Worm (Caenorhabditis elegans) whole organism, young adult: ENCODE data around the gene tsp-5.
"Not testable (repeated sequence)": the region's sequence is repeated elsewhere in the genome, so short reads cannot be mapped to it uniquely, and the experiment has no call there.

Experiments
- B0035.1 ChIP-seq: sonication (generic microtip); optimal IDR thresholded peaks from 2 replicates; lab custom pipeline; 2016; ENCODE audit warnings: missing genetic modification characterization, mild to moderate bottlenecking, missing compliant biosample characterization, missing genotype, missing genetic modification reagents
- D2030.7 ChIP-seq: fragments of 200-800 bp; sonication (Bioruptor generic); IDR thresholded peaks from 2 replicates; pipeline ENCODE4 v1.3.6; 2022; ENCODE audit warnings: missing genetic modification reagents, missing genetic modification characterization, missing compliant biosample characterization
- F49E8.2 ChIP-seq: sonication (generic microtip); optimal IDR thresholded peaks from 3 replicates; lab custom pipeline; 2017; ENCODE audit warnings: missing genetic modification characterization, mild to moderate bottlenecking, missing compliant biosample characterization, antibody characterized with exemption, moderate library complexity; ENCODE audit not compliant: insufficient read depth
- F57A8.1 ChIP-seq: fragments of 200-800 bp; sonication (Bioruptor generic); optimal IDR thresholded peaks from 2 replicates; lab custom pipeline; 2018; ENCODE audit warnings: mild to moderate bottlenecking, missing genetic modification characterization, moderate library complexity, missing compliant biosample characterization
- Y95B8A.8 ChIP-seq: fragments of 200-800 bp; sonication (Bioruptor generic); IDR thresholded peaks from 2 replicates; pipeline ENCODE4 v1.3.6; 2022; ENCODE audit warnings: missing genetic modification reagents, missing genetic modification characterization, missing compliant biosample characterization
- attf-6 ChIP-seq: fragments of 200-800 bp; sonication (Bioruptor generic); IDR thresholded peaks from 2 replicates; pipeline ENCODE4 v1.3.6; 2022; ENCODE audit warnings: missing genetic modification reagents, missing genetic modification characterization, missing compliant biosample characterization
- cebp-1 ChIP-seq, 2 experiments: fragments of 200-800 bp in 1 of 2; sonication (Bioruptor generic) in 1 of 2; sonication (generic microtip) in 1 of 2; IDR thresholded peaks in 1 of 2; optimal IDR thresholded peaks in 1 of 2; 2 replicates each; pipeline versions ENCODE4 v1.3.6 to Lab custom; 2017 to 2022; ENCODE audit warnings: missing compliant biosample characterization in 2 of 2, missing genetic modification characterization in 2 of 2, mild to moderate bottlenecking in 1 of 2, missing genetic modification reagents in 1 of 2, moderate library complexity in 1 of 2
- ceh-100 ChIP-seq: fragments of 200-800 bp; sonication (Bioruptor generic); IDR thresholded peaks from 2 replicates; pipeline ENCODE4 v1.3.6; 2022; ENCODE audit warnings: missing genetic modification reagents, missing genetic modification characterization, missing compliant biosample characterization
- dox-1 ChIP-seq: fragments of 200-800 bp; sonication (Bioruptor generic); IDR thresholded peaks from 2 replicates; pipeline ENCODE4 v1.3.6; 2022; ENCODE audit warnings: missing genetic modification reagents, missing genetic modification characterization, missing compliant biosample characterization
- dpl-1 ChIP-seq: fragments of 150-350 bp; optimal IDR thresholded peaks from 2 replicates; lab custom pipeline; 2014; ENCODE audit warnings: missing biosample characterization, missing genetic modification reagents, missing genetic modification characterization
- egl-18 ChIP-seq: fragments of 200-800 bp; sonication (Bioruptor generic); IDR thresholded peaks from 2 replicates; pipeline ENCODE4 v1.3.6; 2022; ENCODE audit warnings: missing genetic modification reagents, missing genetic modification characterization, missing compliant biosample characterization
- him-1 ChIP-seq: sonication (generic microtip); optimal IDR thresholded peaks from 2 replicates; lab custom pipeline; 2016; ENCODE audit warnings: missing genotype, missing genetic modification reagents, missing genetic modification characterization, missing compliant biosample characterization
- hmg-1.2 ChIP-seq: fragments of 200-800 bp; sonication (Bioruptor generic); IDR thresholded peaks from 2 replicates; pipeline ENCODE4 v1.3.6; 2022; ENCODE audit warnings: missing genetic modification reagents, missing genetic modification characterization, missing compliant biosample characterization
- hsf-1 ChIP-seq: fragments of 200-800 bp; sonication (Bioruptor generic); IDR thresholded peaks from 2 replicates; pipeline ENCODE4 v1.3.6; 2022; ENCODE audit warnings: missing genetic modification reagents, missing genetic modification characterization, missing compliant biosample characterization
- lin-40 ChIP-seq: sonication (generic microtip); optimal IDR thresholded peaks from 2 replicates; lab custom pipeline; 2016; ENCODE audit warnings: missing genetic modification characterization, mild to moderate bottlenecking, missing compliant biosample characterization, missing genotype, missing genetic modification reagents
- lsl-1 ChIP-seq: fragments of 200-800 bp; sonication (Bioruptor generic); optimal IDR thresholded peaks from 2 replicates; lab custom pipeline; 2018; ENCODE audit warnings: mild to moderate bottlenecking, missing genetic modification characterization, moderate library complexity, missing compliant biosample characterization
- madf-3 ChIP-seq: fragments of 200-800 bp; sonication (Bioruptor generic); IDR thresholded peaks from 2 replicates; pipeline ENCODE4 v1.3.6; 2022; ENCODE audit warnings: missing genetic modification reagents, missing genetic modification characterization, missing compliant biosample characterization
- madf-6 ChIP-seq: fragments of 200-800 bp; sonication (Bioruptor generic); IDR thresholded peaks from 2 replicates; pipeline ENCODE4 v1.3.6; 2022; ENCODE audit warnings: missing genetic modification reagents, missing genetic modification characterization, missing compliant biosample characterization
- pbrm-1 ChIP-seq: fragments of 200-800 bp; sonication (Bioruptor generic); IDR thresholded peaks from 2 replicates; pipeline ENCODE4 v1.3.6; 2022; ENCODE audit warnings: missing genetic modification reagents, missing genetic modification characterization, missing compliant biosample characterization
- rcor-1 ChIP-seq: fragments of 200-800 bp; sonication (Bioruptor generic); IDR thresholded peaks from 2 replicates; pipeline ENCODE4 v1.3.6; 2022; ENCODE audit warnings: missing genetic modification reagents, missing genetic modification characterization, missing compliant biosample characterization
- rec-8 ChIP-seq, 2 experiments: sonication (generic microtip); optimal IDR thresholded peaks; 2 replicates each; lab custom pipeline; 2016; ENCODE audit warnings: mild to moderate bottlenecking in 2 of 2, missing genetic modification characterization in 2 of 2, missing genetic modification reagents in 2 of 2, missing genotype in 2 of 2, missing biosample characterization in 1 of 2, missing compliant biosample characterization in 1 of 2, moderate library complexity in 1 of 2
- snpc-1.1 ChIP-seq: sonication (generic microtip); optimal IDR thresholded peaks from 2 replicates; lab custom pipeline; 2017; ENCODE audit warnings: missing genetic modification characterization, mild to moderate bottlenecking, missing compliant biosample characterization, antibody characterized with exemption, moderate library complexity, missing genotype, missing genetic modification reagents; ENCODE audit not compliant: insufficient read depth
- snpc-1.3 ChIP-seq: sonication (generic microtip); optimal IDR thresholded peaks from 2 replicates; lab custom pipeline; 2017; ENCODE audit warnings: missing genetic modification characterization, mild to moderate bottlenecking, missing compliant biosample characterization, antibody characterized with exemption, moderate library complexity, missing genotype, missing genetic modification reagents; ENCODE audit not compliant: insufficient read depth
- snpc-3.4 ChIP-seq: sonication (generic microtip); optimal IDR thresholded peaks from 2 replicates; lab custom pipeline; 2017; ENCODE audit warnings: missing genetic modification characterization, mild to moderate bottlenecking, missing compliant biosample characterization, antibody characterized with exemption, moderate library complexity, missing genotype, missing genetic modification reagents
- snpc-4 ChIP-seq, 5 experiments: fragments of 150-350 bp in 1 of 5; sonication (generic microtip) in 4 of 5; optimal IDR thresholded peaks; 2 replicates each; lab custom pipeline; 2014 to 2018; ENCODE audit warnings: missing genetic modification characterization in 5 of 5, missing biosample characterization in 3 of 5, antibody characterized with exemption in 2 of 5, mild to moderate bottlenecking in 2 of 5, missing compliant biosample characterization in 2 of 5, missing genotype in 2 of 5, moderate library complexity in 2 of 5, missing genetic modification reagents in 1 of 5
- tbp1 ChIP-seq: fragments of 200-800 bp; sonication (Bioruptor generic); optimal IDR thresholded peaks from 2 replicates; lab custom pipeline; 2018; ENCODE audit warnings: mild to moderate bottlenecking, missing genetic modification characterization, missing compliant biosample characterization
- tbx-9 ChIP-seq: sonication (generic microtip); optimal IDR thresholded peaks from 2 replicates; lab custom pipeline; 2016; ENCODE audit warnings: borderline replicate concordance, missing genetic modification characterization, inconsistent platforms, missing compliant biosample characterization
- unc-130 ChIP-seq: sonication (generic microtip); optimal IDR thresholded peaks from 2 replicates; lab custom pipeline; 2016; ENCODE audit warnings: missing genetic modification reagents, missing genetic modification characterization, missing compliant biosample characterization
- xnd-1 ChIP-seq: sonication (generic microtip); optimal IDR thresholded peaks from 2 replicates; lab custom pipeline; 2016; ENCODE audit warnings: missing genotype, missing genetic modification reagents, missing genetic modification characterization, missing compliant biosample characterization

tsp-5 gene

ce11 chrIV:13600643-13601042, 9.1 kb upstream of the tsp-5 start:
- 0 out of 2 replicates have a peak, but pooled peaks have one; percentile 41 for TF ChIP-seq hsf-1
- peak; percentile 75 for TF ChIP-seq tbp1
- peak; percentile 94 for TF ChIP-seq snpc-4 (GFP tag; optimal IDR thresholded peaks at IDR 0.05; lab: Kevin White, UChicago)
- peak; percentile 95 to 98 (median 96) for TF ChIP-seq snpc-4 (tag; optimal IDR thresholded peaks at IDR 0.05; lab: Kevin White, UChicago)
- no peak for TF ChIP-seq tbx-9 (tag; lab: Kevin White, UChicago)
- peak; percentile 98 for TF ChIP-seq attf-6 (GFP tag; lab: Robert Waterston, UW)
- peak; percentile 34; the same call in 1 of the 2 replicates for TF ChIP-seq dox-1 (GFP tag; lab: Robert Waterston, UW)
- peak; percentile 74 for TF ChIP-seq madf-6
- TF ChIP-seq dpl-1 = no peak
- TF ChIP-seq hmg-1.2 = peak; percentile 84
- peak; percentile 57 for TF ChIP-seq him-1 (tag; lab: Kevin White, UChicago)
- TF ChIP-seq xnd-1 (tag; lab: Kevin White, UChicago) = peak; percentile 25
- peak; percentile 43 for TF ChIP-seq lsl-1 (GFP tag; lab: Kevin White, UChicago)
- TF ChIP-seq rcor-1 (GFP tag; lab: Robert Waterston, UW) = peak; percentile 14; the same call in 1 of the 2 replicates
- peak; percentile 76 for TF ChIP-seq snpc-1.3 (tag; lab: Kevin White, UChicago)
- TF ChIP-seq lin-40 (tag; lab: Kevin White, UChicago) = no peak
- peak; percentile 66 for TF ChIP-seq D2030.7
- TF ChIP-seq snpc-3.4 = peak; percentile 90
- TF ChIP-seq F49E8.2 (tag; lab: Kevin White, UChicago) = peak; percentile 52
- TF ChIP-seq F57A8.1 (GFP tag; lab: Kevin White, UChicago) = no peak
- peak; percentile 94 for TF ChIP-seq snpc-1.1 (tag; lab: Kevin White, UChicago)
- TF ChIP-seq rec-8 (tag; optimal IDR thresholded peaks at IDR 0.05; lab: Kevin White, UChicago) = no peak
- peak; percentile 80 for TF ChIP-seq pbrm-1 (GFP tag; lab: Robert Waterston, UW)

DNA sequence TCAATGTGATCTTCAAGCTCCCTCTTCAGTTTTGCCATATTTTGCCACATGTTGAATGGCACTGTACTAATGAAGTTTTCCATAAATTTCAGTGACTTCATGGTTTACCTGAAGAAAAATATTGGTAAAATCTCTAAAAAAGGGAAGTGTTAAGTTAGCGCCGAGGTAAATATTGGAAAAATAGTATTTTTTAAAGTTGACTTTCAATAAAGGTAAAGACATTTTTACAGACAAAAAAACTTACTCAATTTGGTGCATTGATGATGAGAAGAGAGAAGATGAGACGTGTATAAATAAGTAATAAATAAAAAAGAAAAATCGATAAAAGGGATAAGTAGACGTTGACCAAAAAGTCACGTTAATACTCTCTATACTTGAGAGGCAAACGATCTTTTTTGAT, 6.3 kb upstream of the tsp-5 start, which contains the start of gene Y45F10B.9:
Gene Y45F10B.9, minus strand, starts transcription at position 101 of the 400 bp plus-strand sequence.
- not testable (repeated sequence) for TF ChIP-seq madf-3 (GFP tag; lab: Robert Waterston, UW); B0035.1; egl-18

- TF ChIP-seq cebp-1 (GFP tag; IDR thresholded peaks at IDR 0.05; lab: Robert Waterston, UW) (no peak), cebp-1 (tag; optimal IDR thresholded peaks at IDR 0.05; lab: Kevin White, UChicago) (no peak), ceh-100 (no peak)
These were observed 1.8 kb upstream of the tsp-5 start, which contains the start of gene Y45F10B.3 for ce11 chrIV:13593351-13593750. Gene Y45F10B.3 (plus strand): TSS chrIV:13593651.

DNA sequence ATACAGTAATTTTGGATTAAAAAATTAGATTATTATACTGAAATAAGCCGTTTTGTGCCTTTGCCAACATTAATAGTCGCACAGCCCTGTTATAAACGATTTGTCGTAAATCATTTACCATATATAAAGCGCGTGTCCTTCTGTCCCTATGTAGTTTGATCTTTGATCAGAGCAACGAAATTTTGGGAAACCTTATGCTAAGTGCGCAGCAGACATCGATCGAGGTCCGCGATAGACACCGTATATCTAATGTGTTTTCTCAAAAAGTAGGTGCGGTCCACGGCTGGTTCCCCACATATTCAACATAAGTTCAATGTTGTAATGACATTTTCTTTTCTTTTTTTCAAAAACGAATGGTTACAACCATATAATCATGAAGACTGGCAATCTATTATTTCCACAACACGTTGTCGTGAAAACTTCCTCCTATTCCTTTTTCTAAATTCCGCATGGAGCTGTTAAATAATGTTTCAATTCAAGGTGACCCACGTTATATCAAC, 3.0 kb downstream of the tsp-5 start, which contains the start of gene sru-9:
Gene sru-9, plus strand, starts transcription at position 450 of the 500 bp plus-strand sequence.
- TF ChIP-seq attf-6 (GFP tag; lab: Robert Waterston, UW) (peak; percentile 82), snpc-4 (GFP tag; optimal IDR thresholded peaks at IDR 0.05; lab: Kevin White, UChicago) (peak; percentile 39), snpc-4 (tag; optimal IDR thresholded peaks at IDR 0.05; lab: Kevin White, UChicago) (peak in 3 of 4 experiments; percentile 35 to 90 (median 78)), snpc-1.1 (tag; lab: Kevin White, UChicago) (peak; percentile 25), hmg-1.2 (peak; percentile 65)

DNA sequence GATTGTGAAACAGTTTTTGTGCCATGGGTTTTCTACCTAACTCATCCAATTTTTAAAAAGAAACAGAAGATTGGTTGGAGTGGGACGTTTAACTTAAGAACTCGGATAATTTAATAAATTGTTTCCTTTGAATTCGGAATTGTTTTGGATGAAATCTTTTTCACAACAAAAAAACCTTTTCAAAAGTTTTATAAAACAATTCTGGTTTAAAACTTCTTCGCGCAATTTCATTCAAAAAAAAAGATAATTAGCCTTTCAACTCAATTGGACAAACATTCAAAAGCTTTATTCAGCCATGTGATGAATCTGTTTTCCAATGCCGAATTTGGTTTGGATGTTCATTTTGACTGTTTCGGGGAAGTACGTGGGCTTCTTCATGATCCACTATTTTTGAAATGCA, 4.4 kb downstream of the tsp-5 start, which contains the start of gene Y45F10B.12:
Gene Y45F10B.12, plus strand, starts transcription at position 301 of the 400 bp plus-strand sequence.
- TF ChIP-seq unc-130 (GFP tag; lab: Kevin White, UChicago) (no peak), Y95B8A.8 (GFP tag; lab: Robert Waterston, UW) (no peak)
